Fruit fly (Drosophila melanogaster): ENCODE results near the gene mRpL9.

The mRpL9 gene

dm6 chr3R:15346018-15346383 is 15.5 kb downstream of the mRpL9 start, which contains the start of the genes Surf4 and CG31301 (continued):
- no peak for TF ChIP-seq CG3065 (GFP tag; optimal IDR thresholded peaks at IDR 0.05)
- TF ChIP-seq unpg (GFP tag; optimal IDR thresholded peaks at IDR 0.05) = peak; percentile 6
- no peak for TF ChIP-seq corto (GFP tag; optimal IDR thresholded peaks at IDR 0.05)
- no peak for TF ChIP-seq CG15479 (GFP tag; optimal IDR thresholded peaks at IDR 0.05)
- no peak for TF ChIP-seq CG9817 (tag; optimal IDR thresholded peaks at IDR 0.05)
- TF ChIP-seq jing (GFP tag; optimal IDR thresholded peaks at IDR 0.05) = no peak
- TF ChIP-seq zfh2 (GFP tag; optimal IDR thresholded peaks at IDR 0.05) = no peak
- TF ChIP-seq zfh1 (GFP tag; IDR thresholded peaks at IDR 0.05) = no peak
- no peak for TF ChIP-seq Elba2 (GFP tag; optimal IDR thresholded peaks at IDR 0.05)
- peak; percentile 2 for TF ChIP-seq HmgZ (tag; optimal IDR thresholded peaks at IDR 0.05)
- TF ChIP-seq pfk (GFP tag; optimal IDR thresholded peaks at IDR 0.05) = no peak
- TF ChIP-seq nom (GFP tag; optimal IDR thresholded peaks at IDR 0.05) = no peak
- TF ChIP-seq tx (GFP tag; optimal IDR thresholded peaks at IDR 0.05) = no peak
- no peak for TF ChIP-seq Bdp1 (GFP tag; optimal IDR thresholded peaks at IDR 0.05)
- TF ChIP-seq CG18619 (GFP tag; optimal IDR thresholded peaks at IDR 0.05) = no peak
- TF ChIP-seq fd102C (GFP tag; optimal IDR thresholded peaks at IDR 0.05) = no peak
- TF ChIP-seq cas (GFP tag; IDR thresholded peaks at IDR 0.05) = no peak
- TF ChIP-seq Hr39 (optimal IDR thresholded peaks at IDR 0.05) = no peak
- TF ChIP-seq CG15514 (GFP tag; optimal IDR thresholded peaks at IDR 0.05) = peak; percentile 27
- TF ChIP-seq MESR4 (GFP tag; optimal IDR thresholded peaks at IDR 0.05) = peak; percentile 77
- no peak for TF ChIP-seq chn (GFP tag; optimal IDR thresholded peaks at IDR 0.05)
- TF ChIP-seq mirr (GFP tag; optimal IDR thresholded peaks at IDR 0.05) = no peak
- TF ChIP-seq sens (GFP tag) = peak; percentile 23
- no peak for TF ChIP-seq CG8478 (optimal IDR thresholded peaks at IDR 0.05)
- no peak for TF ChIP-seq bsh (GFP tag; optimal IDR thresholded peaks at IDR 0.05)
- TF ChIP-seq CG6854 (GFP tag; optimal IDR thresholded peaks at IDR 0.05) = no peak
- no peak for TF ChIP-seq ab (GFP tag; optimal IDR thresholded peaks at IDR 0.05)
- no peak for TF ChIP-seq CoRest (tag; optimal IDR thresholded peaks at IDR 0.05)
- TF ChIP-seq vfl (GFP tag; optimal IDR thresholded peaks at IDR 0.05) = no peak
- TF ChIP-seq Lhr (GFP tag; optimal IDR thresholded peaks at IDR 0.05) = no peak
- TF ChIP-seq CG11696 (GFP tag; IDR thresholded peaks at IDR 0.05) = no peak
- TF ChIP-seq CG11093 (GFP tag; IDR thresholded peaks at IDR 0.05) = no peak
- no peak for TF ChIP-seq CG9932 (GFP tag; IDR thresholded peaks at IDR 0.05)
- TF ChIP-seq Oaz (GFP tag; IDR thresholded peaks at IDR 0.05) = no peak
- no peak for TF ChIP-seq sima (GFP tag; optimal IDR thresholded peaks at IDR 0.05)
- TF ChIP-seq sim (GFP tag; IDR thresholded peaks at IDR 0.05) = no peak
- TF ChIP-seq MTF-1 (GFP tag; optimal IDR thresholded peaks at IDR 0.05; ENCODE audit: borderline replicate concordance) = no peak
- TF ChIP-seq CG15269 (tag; optimal IDR thresholded peaks at IDR 0.05) = no peak
- TF ChIP-seq CG18011 (GFP tag; optimal IDR thresholded peaks at IDR 0.05) = no peak
- no peak for TF ChIP-seq seq (GFP tag; IDR thresholded peaks at IDR 0.05)
- TF ChIP-seq Hr3 (GFP tag; optimal IDR thresholded peaks at IDR 0.05) = no peak
- TF ChIP-seq Myb (GFP tag; optimal IDR thresholded peaks at IDR 0.05) = peak; percentile 18
- TF ChIP-seq Atf6 (GFP tag; IDR thresholded peaks at IDR 0.05) = no peak
- peak; percentile 87; the same call in 2 of the 3 replicates for TF ChIP-seq Opbp (GFP tag; IDR thresholded peaks at IDR 0.05; ENCODE audit: partially characterized antibody)
- TF ChIP-seq CG6683 (GFP tag; optimal IDR thresholded peaks at IDR 0.05) = no peak
- TF ChIP-seq Fer2 (tag; optimal IDR thresholded peaks at IDR 0.05) = no peak
- no peak for TF ChIP-seq CG9609 (GFP tag; optimal IDR thresholded peaks at IDR 0.05)
- no peak for TF ChIP-seq Xrp1 (GFP tag; IDR thresholded peaks at IDR 0.05)
- TF ChIP-seq inv (GFP tag; IDR thresholded peaks at IDR 0.05; ENCODE audit: partially characterized antibody) = peak; percentile 49
- TF ChIP-seq wdn (GFP tag; IDR thresholded peaks at IDR 0.05) = no peak
- TF ChIP-seq hkb (optimal IDR thresholded peaks at IDR 0.05) = no peak
- TF ChIP-seq hkb (GFP tag; IDR thresholded peaks at IDR 0.05) = no peak
- no peak for TF ChIP-seq br (optimal IDR thresholded peaks at IDR 0.05)
